Worm (Caenorhabditis elegans) whole organism, L1 larva: ENCODE data around the gene F56D6.12.

Experiments
- C04F5.9 ChIP-seq: sonication (generic microtip); optimal IDR thresholded peaks from 2 replicates; lab custom pipeline; 2016; ENCODE audit warnings: missing genetic modification characterization, missing compliant biosample characterization
- C16A3.4 ChIP-seq: fragments of 150-350 bp; optimal IDR thresholded peaks from 2 replicates; lab custom pipeline; 2014; ENCODE audit warnings: missing biosample characterization, missing genetic modification characterization
- alr-1 ChIP-seq: fragments of 200-800 bp; sonication (Bioruptor generic); optimal IDR thresholded peaks from 2 replicates; lab custom pipeline; 2018; ENCODE audit warnings: borderline replicate concordance, mild to moderate bottlenecking, missing genetic modification characterization, missing compliant biosample characterization
- aly-2 ChIP-seq: fragments of 150-350 bp; optimal IDR thresholded peaks from 2 replicates; lab custom pipeline; 2014; ENCODE audit warnings: missing biosample characterization, missing genetic modification characterization
- ceh-8 ChIP-seq: fragments of 200-800 bp; sonication (Bioruptor generic); optimal IDR thresholded peaks from 2 replicates; lab custom pipeline; 2018; ENCODE audit warnings: mild to moderate bottlenecking, missing genetic modification characterization, moderate library complexity, missing compliant biosample characterization
- ceh-82 ChIP-seq, 3 experiments: fragments of 150-350 bp in 1 of 3; sonication (generic microtip) in 2 of 3; optimal IDR thresholded peaks; 2 replicates each; lab custom pipeline; 2014 to 2017; ENCODE audit warnings: missing biosample characterization in 3 of 3, missing genetic modification characterization in 3 of 3
- ceh-88 ChIP-seq: fragments of 200-800 bp; sonication (Bioruptor generic); IDR thresholded peaks from 2 replicates; pipeline ENCODE4 v1.3.6; 2022; ENCODE audit warnings: missing genetic modification characterization, missing compliant biosample characterization
- ceh-90 ChIP-seq: sonication (generic microtip); optimal IDR thresholded peaks from 2 replicates; lab custom pipeline; 2016; ENCODE audit warnings: missing genetic modification characterization, missing compliant biosample characterization
- dpl-1 ChIP-seq, 3 experiments: fragments of 150-350 bp in 2 of 3; sonication (generic microtip) in 1 of 3; optimal IDR thresholded peaks; 2 replicates each; lab custom pipeline; 2014 to 2017; ENCODE audit warnings: missing biosample characterization in 3 of 3, missing genetic modification characterization in 3 of 3, missing genetic modification reagents in 3 of 3
- dsc-1 ChIP-seq: sonication (generic microtip); optimal IDR thresholded peaks from 2 replicates; lab custom pipeline; 2016; ENCODE audit warnings: mild to moderate bottlenecking, missing genetic modification characterization, missing compliant biosample characterization
- egl-13 ChIP-seq: sonication (generic microtip); optimal IDR thresholded peaks from 2 replicates; lab custom pipeline; 2016; ENCODE audit warnings: missing genotype, missing genetic modification reagents, missing genetic modification characterization, missing compliant biosample characterization
- elt-2 ChIP-seq: sonication (generic microtip); optimal IDR thresholded peaks from 2 replicates; lab custom pipeline; 2016; ENCODE audit warnings: missing genetic modification characterization, mild to moderate bottlenecking, inconsistent platforms, missing compliant biosample characterization, missing genetic modification reagents
- elt-3 ChIP-seq, 6 experiments: fragments of 150-350 bp in 1 of 6; sonication (generic microtip); optimal IDR thresholded peaks; 2 replicates each; lab custom pipeline; 2017 to 2018; ENCODE audit warnings: missing biosample characterization in 6 of 6, missing genetic modification characterization in 6 of 6, inconsistent platforms in 1 of 6
- fkh-10 ChIP-seq: sonication (generic microtip); optimal IDR thresholded peaks from 2 replicates; lab custom pipeline; 2017; ENCODE audit warnings: missing biosample characterization, missing genetic modification reagents, missing genetic modification characterization
- grh-1 ChIP-seq: fragments of 200-800 bp; sonication (Bioruptor generic); IDR thresholded peaks from 2 replicates; pipeline ENCODE4 v1.3.6; 2022; ENCODE audit warnings: missing genetic modification reagents, missing genetic modification characterization, missing compliant biosample characterization
- hlh-4 ChIP-seq: sonication (generic microtip); optimal IDR thresholded peaks from 2 replicates; lab custom pipeline; 2016; ENCODE audit warnings: mild to moderate bottlenecking, missing genetic modification characterization, missing compliant biosample characterization
- irx-1 ChIP-seq: sonication (generic microtip); optimal IDR thresholded peaks from 2 replicates; lab custom pipeline; 2016; ENCODE audit warnings: missing genetic modification characterization, missing compliant biosample characterization
- lin-13 ChIP-seq: fragments of 150-350 bp; optimal IDR thresholded peaks from 2 replicates; lab custom pipeline; 2014; ENCODE audit warnings: missing biosample characterization, missing genetic modification reagents, missing genetic modification characterization
- lin-14 ChIP-seq: fragments of 200-800 bp; sonication (Bioruptor generic); optimal IDR thresholded peaks from 2 replicates; lab custom pipeline; 2018; ENCODE audit warnings: mild to moderate bottlenecking, missing genetic modification characterization, moderate library complexity, missing compliant biosample characterization
- lsy-2 ChIP-seq, 2 experiments: fragments of 150-350 bp; optimal IDR thresholded peaks; 2 replicates each; lab custom pipeline; 2014; ENCODE audit warnings: missing biosample characterization in 2 of 2, missing genetic modification characterization in 2 of 2
- mab-9 ChIP-seq: fragments of 200-800 bp; sonication (Bioruptor generic); IDR thresholded peaks from 2 replicates; pipeline ENCODE4 v1.3.6; 2022; ENCODE audit warnings: missing genetic modification reagents, missing genetic modification characterization, missing compliant biosample characterization
- mdl-1 ChIP-seq, 2 experiments: fragments of 150-350 bp; optimal IDR thresholded peaks; 2 replicates each; lab custom pipeline; 2014 to 2017; ENCODE audit warnings: missing biosample characterization in 2 of 2, missing genetic modification characterization in 2 of 2, inconsistent platforms in 1 of 2
- nhr-19 ChIP-seq: fragments of 200-800 bp; sonication (Bioruptor generic); conservative IDR thresholded peaks from 2 replicates; pipeline ENCODE4 v1.3.6; 2022; ENCODE audit warnings: missing genetic modification characterization, missing compliant biosample characterization
- nhr-28 ChIP-seq: fragments of 150-350 bp; optimal IDR thresholded peaks from 2 replicates; lab custom pipeline; 2014; ENCODE audit warnings: missing biosample characterization, missing genetic modification characterization
- nhr-47 ChIP-seq: sonication (generic microtip); optimal IDR thresholded peaks from 2 replicates; lab custom pipeline; 2016; ENCODE audit warnings: mild to moderate bottlenecking, missing genetic modification characterization, moderate library complexity, missing compliant biosample characterization
- nhr-71 ChIP-seq: sonication (generic microtip); optimal IDR thresholded peaks from 2 replicates; lab custom pipeline; 2016; ENCODE audit warnings: mild to moderate bottlenecking, missing genetic modification characterization, moderate library complexity, missing compliant biosample characterization
- nhr-77 ChIP-seq: fragments of 150-350 bp; optimal IDR thresholded peaks from 2 replicates; lab custom pipeline; 2014; ENCODE audit warnings: missing biosample characterization, missing genetic modification characterization
- nhr-84 ChIP-seq: sonication (generic microtip); optimal IDR thresholded peaks from 2 replicates; lab custom pipeline; 2017; ENCODE audit warnings: missing biosample characterization, missing genetic modification characterization
- skn-1 ChIP-seq: fragments of 150-350 bp; optimal IDR thresholded peaks from 2 replicates; lab custom pipeline; 2014; ENCODE audit warnings: missing biosample characterization, missing genetic modification characterization
- snpc-4 ChIP-seq: fragments of 150-350 bp; optimal IDR thresholded peaks from 2 replicates; lab custom pipeline; 2014; ENCODE audit warnings: missing biosample characterization, missing genetic modification characterization
- snu-23 ChIP-seq: sonication (generic microtip); optimal IDR thresholded peaks from 2 replicates; lab custom pipeline; 2016; ENCODE audit warnings: missing genetic modification characterization, missing compliant biosample characterization
- sox-4 ChIP-seq: sonication (generic microtip); optimal IDR thresholded peaks from 2 replicates; lab custom pipeline; 2016; ENCODE audit warnings: missing genetic modification characterization, missing compliant biosample characterization
- tbx-2 ChIP-seq: sonication (generic microtip); optimal IDR thresholded peaks from 2 replicates; lab custom pipeline; 2016; ENCODE audit warnings: missing genetic modification characterization, missing compliant biosample characterization
- tlp-1 ChIP-seq: fragments of 150-350 bp; optimal IDR thresholded peaks from 2 replicates; lab custom pipeline; 2014; ENCODE audit warnings: missing biosample characterization, missing genetic modification characterization
- unc-130 ChIP-seq: fragments of 150-350 bp; optimal IDR thresholded peaks from 2 replicates; lab custom pipeline; 2017; ENCODE audit warnings: missing biosample characterization, missing genetic modification characterization, inconsistent platforms
- unc-30 ChIP-seq: sonication (generic microtip); optimal IDR thresholded peaks from 2 replicates; lab custom pipeline; 2017; ENCODE audit warnings: missing biosample characterization, missing genetic modification characterization
- unc-98 ChIP-seq: fragments of 200-800 bp; sonication (Bioruptor generic); IDR thresholded peaks from 2 replicates; pipeline ENCODE4 v1.3.6; 2022; ENCODE audit warnings: missing genetic modification characterization, missing compliant biosample characterization
- vab-15 ChIP-seq: sonication (generic microtip); optimal IDR thresholded peaks from 2 replicates; lab custom pipeline; 2017; ENCODE audit warnings: missing genotype, mild to moderate bottlenecking, missing genetic modification characterization, missing compliant biosample characterization
- zip-4 ChIP-seq: fragments of 200-800 bp; sonication (Bioruptor generic); optimal IDR thresholded peaks from 2 replicates; lab custom pipeline; 2018; ENCODE audit warnings: mild to moderate bottlenecking, missing genetic modification characterization, moderate library complexity, missing compliant biosample characterization
- ztf-4 ChIP-seq: fragments of 150-350 bp; optimal IDR thresholded peaks from 2 replicates; lab custom pipeline; 2014; ENCODE audit warnings: missing biosample characterization, missing genetic modification characterization

Gene F56D6.12

DNA sequence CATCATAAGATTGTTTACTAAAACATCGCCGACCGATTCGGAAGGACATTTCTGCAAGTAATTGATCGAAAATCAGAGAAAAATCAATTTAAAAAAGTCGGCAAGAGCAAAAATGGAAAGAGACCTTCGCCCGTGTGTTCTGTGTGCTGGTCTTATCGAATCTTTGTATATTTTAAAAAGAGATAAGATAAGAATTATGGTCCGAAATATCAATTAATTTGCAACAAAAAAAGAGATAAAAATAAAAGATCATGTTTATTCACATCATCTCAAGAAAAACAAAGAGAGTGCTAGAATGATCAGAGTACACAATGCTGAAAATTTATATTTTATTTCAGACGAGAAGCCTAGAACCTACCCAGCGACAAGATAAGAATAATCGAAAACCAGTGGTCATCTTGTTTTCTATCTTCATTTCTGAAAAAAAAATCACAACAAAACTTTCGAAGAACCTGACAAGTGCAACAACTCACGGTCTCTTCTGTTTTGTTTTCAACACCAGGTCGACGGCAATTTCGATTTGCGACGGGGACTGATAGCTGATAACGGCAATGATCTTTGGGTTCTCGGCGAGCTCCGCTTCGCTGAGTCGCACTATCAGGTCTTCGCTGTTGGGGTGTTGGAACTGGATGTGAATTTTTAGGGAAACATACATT, 29.5 kb upstream of the F56D6.12 start, which contains the start of gene F37C4.6:
TSS of gene F37C4.6 (minus strand) at position 51 of the 656 bp plus-strand sequence.
- TF ChIP-seq hlh-4 (tag; lab: Kevin White, UChicago) = no peak
- peak; percentile 70 for TF ChIP-seq elt-2

ce11 chrIV:3881119-3881518, 26.8 kb upstream of the F56D6.12 start, which contains the start of the genes F37C4.8 and oac-23:
Gene F37C4.8, minus strand, starts transcription at chrIV:3881219.
Gene oac-23, plus strand, starts transcription at chrIV:3881441.
- TF ChIP-seq irx-1 (tag; lab: Kevin White, UChicago) = no peak
- no peak for TF ChIP-seq nhr-47 (tag; lab: Kevin White, UChicago)
- no peak for TF ChIP-seq grh-1 (GFP tag; lab: Robert Waterston, UW)
- TF ChIP-seq lin-14 (GFP tag; lab: Kevin White, UChicago) = no peak
- no peak for TF ChIP-seq aly-2
- TF ChIP-seq elt-2 = no peak
- no peak for TF ChIP-seq unc-30 (tag; lab: Kevin White, UChicago)
- no peak for TF ChIP-seq sox-4 (tag; lab: Kevin White, UChicago)
- no peak for TF ChIP-seq ceh-88 (GFP tag; lab: Robert Waterston, UW)
- no peak for TF ChIP-seq tlp-1 (tag; lab: Kevin White, UChicago)
- no peak for TF ChIP-seq lin-13
- no peak for TF ChIP-seq alr-1 (tag; lab: Kevin White, UChicago)
- no peak for TF ChIP-seq C04F5.9 (tag; lab: Kevin White, UChicago)
- TF ChIP-seq egl-13 (tag; lab: Kevin White, UChicago) = no peak
- no peak for TF ChIP-seq unc-130 (tag; lab: Kevin White, UChicago)
- no peak for TF ChIP-seq hlh-4 (tag; lab: Kevin White, UChicago)

DNA sequence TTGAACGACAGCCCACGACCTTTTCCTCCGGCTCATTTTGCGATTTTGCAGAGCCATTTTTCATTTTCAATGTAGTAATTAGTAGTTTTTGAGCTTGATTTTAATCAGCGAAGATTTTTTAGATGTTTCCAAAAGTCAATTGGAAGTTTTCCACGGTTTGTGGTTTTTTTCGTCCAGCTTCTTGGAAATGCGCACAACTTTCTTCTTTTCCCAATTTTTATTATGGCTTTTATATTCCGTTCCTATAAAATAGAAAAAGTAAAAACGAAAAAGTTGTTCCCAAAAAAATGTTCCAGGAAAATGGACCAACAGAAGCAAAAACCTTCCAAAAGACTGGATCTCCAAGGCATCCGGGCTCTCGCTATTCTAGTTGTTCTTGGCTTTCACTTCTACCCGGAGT, 22.6 kb upstream of the F56D6.12 start, which contains the start of gene oac-22:
TSS of gene oac-22 (plus strand) at position 301 of the 400 bp plus-strand sequence.
- TF ChIP-seq ceh-82 (tag; optimal IDR thresholded peaks at IDR 0.05; lab: Kevin White, UChicago) (no peak), unc-98 (GFP tag; lab: Robert Waterston, UW) (no peak), C16A3.4 (tag; lab: Kevin White, UChicago) (no peak), snu-23 (no peak), mab-9 (GFP tag; lab: Robert Waterston, UW) (no peak), nhr-28 (no peak)

DNA sequence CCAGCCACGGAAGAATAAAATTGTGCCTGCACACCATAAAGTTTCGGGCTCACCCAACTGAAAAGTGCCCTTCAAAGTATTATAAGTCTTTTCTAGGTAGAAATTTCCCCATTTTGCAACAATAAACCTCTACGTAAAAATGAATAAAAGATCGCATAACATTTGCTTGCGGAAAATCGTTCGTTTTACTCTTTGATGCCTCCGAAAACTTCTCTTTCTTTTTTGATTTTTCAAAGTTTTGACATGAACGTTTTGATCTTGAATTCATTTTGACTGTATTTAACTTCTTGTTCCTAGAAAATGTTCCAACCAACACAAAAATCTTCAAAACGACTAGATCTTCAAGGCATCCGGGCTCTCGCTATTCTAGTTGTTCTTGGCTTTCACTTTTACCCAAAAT, 19.0 kb upstream of the F56D6.12 start, which contains the start of gene oac-21:
TSS of gene oac-21 (plus strand) at position 301 of the 400 bp plus-strand sequence.
- TF ChIP-seq lsy-2 (tag; optimal IDR thresholded peaks at IDR 0.05; lab: Kevin White, UChicago) (no peak), dpl-1 (GFP tag; optimal IDR thresholded peaks at IDR 0.05; lab: Kevin White, UChicago) (no peak), skn-1 (tag; lab: Kevin White, UChicago) (no peak), vab-15 (tag; lab: Kevin White, UChicago) (no peak), mab-9 (GFP tag; lab: Robert Waterston, UW) (no peak), mdl-1 (tag; optimal IDR thresholded peaks at IDR 0.05; lab: Kevin White, UChicago) (no peak), elt-3 (tag; optimal IDR thresholded peaks at IDR 0.05; lab: Kevin White, UChicago) (no peak), snpc-4 (tag; lab: Kevin White, UChicago) (no peak), ceh-8 (GFP tag; lab: Kevin White, UChicago) (no peak), aly-2 (no peak)
- TF ChIP-seq, all 84 proteins: peak for 0

DNA sequence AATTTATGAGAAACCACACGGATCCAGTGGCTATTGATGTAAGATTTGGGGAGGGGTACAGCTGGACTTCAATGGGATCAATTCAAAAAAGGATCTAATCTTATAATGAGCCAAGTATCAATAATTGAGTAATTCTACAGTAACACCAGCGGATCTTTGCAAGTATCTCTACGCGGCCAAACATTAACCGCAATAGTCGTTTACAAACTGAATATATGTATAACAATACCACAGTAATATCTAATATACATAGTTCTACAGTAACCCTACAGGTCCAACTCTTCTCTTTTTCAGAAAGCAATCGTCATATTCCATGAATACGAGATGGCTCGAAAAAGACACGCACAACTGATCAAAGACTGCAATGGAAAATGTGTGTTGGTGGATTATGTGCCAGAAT, 15.9 kb upstream of the F56D6.12 start, which contains the start of gene F56D6.9:
TSS of gene F56D6.9 (plus strand) at position 301 of the 400 bp plus-strand sequence.
- TF ChIP-seq mab-9 (GFP tag; lab: Robert Waterston, UW) (no peak), tbx-2 (tag; lab: Kevin White, UChicago) (no peak), alr-1 (tag; lab: Kevin White, UChicago) (no peak), zip-4 (no peak), nhr-84 (tag; lab: Kevin White, UChicago) (no peak), fkh-10 (GFP tag; lab: Kevin White, UChicago) (no peak), mdl-1 (tag; optimal IDR thresholded peaks at IDR 0.05; lab: Kevin White, UChicago) (no peak), ztf-4 (no peak), snpc-4 (tag; lab: Kevin White, UChicago) (no peak), dsc-1 (tag; lab: Kevin White, UChicago) (no peak), nhr-71 (no peak), ceh-90 (tag; lab: Kevin White, UChicago) (no peak), lin-14 (GFP tag; lab: Kevin White, UChicago) (no peak), elt-3 (tag; optimal IDR thresholded peaks at IDR 0.05; lab: Kevin White, UChicago) (no peak), irx-1 (tag; lab: Kevin White, UChicago) (no peak), nhr-19 (GFP tag; lab: Robert Waterston, UW) (no peak), nhr-77 (tag; lab: Kevin White, UChicago) (no peak)
